Worm (Caenorhabditis elegans): ENCODE measurements around the gene F17C8.7.

F17C8.7 gene

ce11 chrIII:4715088-4715487 is 20.5 kb upstream of the F17C8.7 start, which contains the start of gene him-18:
Gene him-18, minus strand, starts transcription at chrIII:4715188.
- TF ChIP-seq F44E2.7 (GFP tag; IDR thresholded peaks at IDR 0.05) (no peak), lin-29 (GFP tag; IDR thresholded peaks at IDR 0.05) (no peak), daf-12 (tag; optimal IDR thresholded peaks at IDR 0.05) (no peak), aly-2 (tag; optimal IDR thresholded peaks at IDR 0.05) (no peak), cey-2 (tag; optimal IDR thresholded peaks at IDR 0.05; ENCODE audit: borderline replicate concordance, insufficient read depth) (no peak)

ce11 chrIII:4720620-4721227 is 14.8 kb upstream of the F17C8.7 start, which contains the start of gene emb-5:
Gene emb-5, minus strand, starts transcription at chrIII:4720670.
- no peak for TF ChIP-seq R02D3.7 (tag; optimal IDR thresholded peaks at IDR 0.05)
- no peak for TF ChIP-seq egl-43 (GFP tag; IDR thresholded peaks at IDR 0.05)
- TF ChIP-seq madf-9 (GFP tag; conservative IDR thresholded peaks at IDR 0.05): no peak
- no peak for TF ChIP-seq unc-130 (GFP tag; optimal IDR thresholded peaks at IDR 0.05)
- TF ChIP-seq mxl-2 (GFP tag; conservative IDR thresholded peaks at IDR 0.05): no peak
- TF ChIP-seq dmd-9 (GFP tag; IDR thresholded peaks at IDR 0.05): no peak
- TF ChIP-seq lim-7 (GFP tag; IDR thresholded peaks at IDR 0.05): no peak
- 0 out of 2 replicates have a peak, but pooled peaks have one; percentile 28 for TF ChIP-seq T26A8.4 (GFP tag; IDR thresholded peaks at IDR 0.05)
- no peak for TF ChIP-seq ZK546.5 (tag; optimal IDR thresholded peaks at IDR 0.05)
- no peak for TF ChIP-seq zip-2 (tag; optimal IDR thresholded peaks at IDR 0.05)
- no peak for TF ChIP-seq zag-1 (tag; optimal IDR thresholded peaks at IDR 0.05)
- no peak for TF ChIP-seq nhr-42 (GFP tag; IDR thresholded peaks at IDR 0.05)
- no peak for TF ChIP-seq jun-1 (tag; optimal IDR thresholded peaks at IDR 0.05)
- no peak for TF ChIP-seq daf-16 (GFP tag; optimal IDR thresholded peaks at IDR 0.05)
- TF ChIP-seq daf-16 (tag; optimal IDR thresholded peaks at IDR 0.05): peak; percentile 10
- TF ChIP-seq pha-4 (GFP tag; IDR thresholded peaks at IDR 0.05): no peak
- TF ChIP-seq pha-4 (tag; optimal IDR thresholded peaks at IDR 0.05): no peak
- peak; percentile 27 for TF ChIP-seq nhr-28 (tag; optimal IDR thresholded peaks at IDR 0.05)
- no peak for TF ChIP-seq F26F4.8 (GFP tag; conservative IDR thresholded peaks at IDR 0.05)
- no peak for TF ChIP-seq ceh-28 (tag; optimal IDR thresholded peaks at IDR 0.05)
- TF ChIP-seq fkh-10 (GFP tag; optimal IDR thresholded peaks at IDR 0.05): no peak
- TF ChIP-seq Y75B8A.6 (GFP tag; IDR thresholded peaks at IDR 0.05): no peak
- no peak for TF ChIP-seq egl-27 (tag; optimal IDR thresholded peaks at IDR 0.05)
- no peak for TF ChIP-seq nhr-25 (tag; optimal IDR thresholded peaks at IDR 0.05; ENCODE audit: borderline replicate concordance, insufficient read depth)
- no peak for TF ChIP-seq Y5F2A.4 (GFP tag; optimal IDR thresholded peaks at IDR 0.05)
- no peak for TF ChIP-seq saeg-2 (GFP tag; IDR thresholded peaks at IDR 0.05)
- TF ChIP-seq ama-1 (optimal IDR thresholded peaks at IDR 0.05): peak; percentile 68
- TF ChIP-seq zfp-3 (GFP tag; conservative IDR thresholded peaks at IDR 0.05): no peak
- no peak for TF ChIP-seq F10B5.3 (tag; optimal IDR thresholded peaks at IDR 0.05)
- peak; percentile 21 for TF ChIP-seq nhr-6 (tag; optimal IDR thresholded peaks at IDR 0.05)
- no peak for TF ChIP-seq duxl-1 (tag; optimal IDR thresholded peaks at IDR 0.05; ENCODE audit: poor library complexity)
- no peak for TF ChIP-seq gei-8 (GFP tag; optimal IDR thresholded peaks at IDR 0.05)
- no peak for TF ChIP-seq mxl-3 (GFP tag; optimal IDR thresholded peaks at IDR 0.05)
- TF ChIP-seq vab-7 (GFP tag; IDR thresholded peaks at IDR 0.05): no peak
- no peak for TF ChIP-seq daf-19 (GFP tag; conservative IDR thresholded peaks at IDR 0.05)
- TF ChIP-seq zip-11 (GFP tag; IDR thresholded peaks at IDR 0.05): no peak
- TF ChIP-seq dpl-1 (GFP tag; optimal IDR thresholded peaks at IDR 0.05): peak; percentile 92
- TF ChIP-seq unc-62 (GFP tag; optimal IDR thresholded peaks at IDR 0.05 in 1 of 2): peak in 1 of 2 experiments; percentile 5
- TF ChIP-seq unc-62 (tag; optimal IDR thresholded peaks at IDR 0.05): no peak
- TF ChIP-seq hif-1 (tag; optimal IDR thresholded peaks at IDR 0.05): no peak
- no peak for TF ChIP-seq nhr-10 (tag; optimal IDR thresholded peaks at IDR 0.05)
- TF ChIP-seq attf-4 (tag; optimal IDR thresholded peaks at IDR 0.05): no peak
- TF ChIP-seq lir-3 (tag; optimal IDR thresholded peaks at IDR 0.05): no peak
- TF ChIP-seq mdl-1 (tag; optimal IDR thresholded peaks at IDR 0.05): no peak
- TF ChIP-seq lsy-2 (tag; optimal IDR thresholded peaks at IDR 0.05): no peak
